Fruit fly (Drosophila melanogaster) whole organism, adult: ENCODE results near the gene CG12493.

ENCODE experiments used
- CG11617 ChIP-seq: fragments of 200-800 bp; sonication (Bioruptor generic); optimal IDR thresholded peaks from 2 replicates; lab custom pipeline; 2017; ENCODE audit warnings: mild to moderate bottlenecking, missing biosample characterization, missing genetic modification reagents, missing genetic modification characterization
- CG14711 ChIP-seq: fragments of 200-800 bp; sonication (Bioruptor generic); optimal IDR thresholded peaks from 2 replicates; lab custom pipeline; 2018; ENCODE audit warnings: missing biosample characterization, mild to moderate bottlenecking, missing genetic modification characterization, moderate library complexity
- CG1620 ChIP-seq: fragments of 200-800 bp; sonication (Bioruptor generic); optimal IDR thresholded peaks from 2 replicates; lab custom pipeline; 2016; ENCODE audit warnings: missing biosample characterization, missing genetic modification characterization
- CG5204 ChIP-seq: fragments of 200-800 bp; sonication (Bioruptor generic); optimal IDR thresholded peaks from 2 replicates; lab custom pipeline; 2016; ENCODE audit warnings: missing biosample characterization, missing genetic modification characterization
- CG7045 ChIP-seq: fragments of 200-800 bp; sonication (Bioruptor generic); optimal IDR thresholded peaks from 2 replicates; lab custom pipeline; 2017; ENCODE audit warnings: missing biosample characterization, mild to moderate bottlenecking, missing genetic modification characterization
- Clk ChIP-seq: fragments of 200-800 bp; sonication (Bioruptor generic); optimal IDR thresholded peaks from 2 replicates; lab custom pipeline; 2017; ENCODE audit warnings: missing biosample characterization, missing genetic modification characterization
- Mnt ChIP-seq: fragments of 200-800 bp; sonication (Bioruptor generic); optimal IDR thresholded peaks from 2 replicates; lab custom pipeline; 2016; ENCODE audit warnings: missing biosample characterization, mild to moderate bottlenecking, missing genetic modification characterization
- bab1 ChIP-seq: fragments of 200-800 bp; sonication (Bioruptor generic); optimal IDR thresholded peaks from 3 replicates; lab custom pipeline; 2019; ENCODE audit warnings: missing biosample characterization, mild to moderate bottlenecking, missing genetic modification characterization, moderate library complexity
- cnc ChIP-seq, 2 experiments: fragments of >200 bp; optimal IDR thresholded peaks; 2 replicates each; lab custom pipeline; 2017
- ovo ChIP-seq: fragments of 200-800 bp; sonication (Bioruptor generic); optimal IDR thresholded peaks from 2 replicates; lab custom pipeline; 2016; ENCODE audit warnings: missing biosample characterization, missing genetic modification characterization
- pad ChIP-seq: fragments of 200-800 bp; sonication (Bioruptor generic); optimal IDR thresholded peaks from 3 replicates; lab custom pipeline; 2017; ENCODE audit warnings: missing biosample characterization, missing genetic modification characterization, mild to moderate bottlenecking, moderate library complexity, missing genetic modification reagents
- tj ChIP-seq: fragments of 200-800 bp; sonication (Bioruptor generic); optimal IDR thresholded peaks from 3 replicates; lab custom pipeline; 2017; ENCODE audit warnings: missing biosample characterization, mild to moderate bottlenecking, missing genetic modification characterization, moderate library complexity
- toe ChIP-seq: fragments of 200-800 bp; sonication (Bioruptor generic); optimal IDR thresholded peaks from 2 replicates; lab custom pipeline; 2016; ENCODE audit warnings: missing biosample characterization, missing genetic modification characterization

dm6 chr3L:4707831-4708230 lies 45.7 kb downstream of the CG12493 start:
- no peak for TF ChIP-seq pad (GFP tag; lab: Kevin White, UChicago)
- no peak for TF ChIP-seq CG7045 (GFP tag; lab: Kevin White, UChicago)
- TF ChIP-seq bab1 (GFP tag; lab: Kevin White, UChicago): no peak
- no peak for TF ChIP-seq CG11617 (GFP tag; lab: Kevin White, UChicago)
- no peak for TF ChIP-seq CG5204 (GFP tag; lab: Kevin White, UChicago)
- no peak for TF ChIP-seq tj (GFP tag; lab: Kevin White, UChicago)
- no peak for TF ChIP-seq Mnt (GFP tag; lab: Kevin White, UChicago)
- TF ChIP-seq Clk: no peak
- TF ChIP-seq cnc (optimal IDR thresholded peaks at IDR 0.05; lab: Kevin White, UChicago): no peak
- TF ChIP-seq CG1620 (GFP tag; lab: Kevin White, UChicago): no peak
- no peak for TF ChIP-seq CG14711 (tag; lab: Kevin White, UChicago)
- no peak for TF ChIP-seq ovo (GFP tag; lab: Kevin White, UChicago)
- no peak for TF ChIP-seq toe (GFP tag; lab: Kevin White, UChicago)
